Fruit fly (Drosophila melanogaster) whole organism, embryonic: ENCODE measurements around the gene Iru.

Experiments used
- Awh ChIP-seq: fragments of 200-800 bp; sonication (Bioruptor generic); IDR thresholded peaks from 2 replicates; pipeline ENCODE4, ENCODE4 v1.3.6; 2022; ENCODE audit warnings: missing biosample characterization, missing genetic modification characterization
- BEAF-32 ChIP-seq: fragments of 200-800 bp; sonication (Bioruptor generic); optimal IDR thresholded peaks from 3 replicates; lab custom pipeline; 2017; ENCODE audit warnings: missing biosample characterization, missing genetic modification characterization, mild to moderate bottlenecking, moderate library complexity, missing genetic modification reagents
- Blimp-1 ChIP-seq: fragments of 200-800 bp; sonication (Bioruptor generic); optimal IDR thresholded peaks from 3 replicates; lab custom pipeline; 2018; ENCODE audit warnings: missing biosample characterization, missing genetic modification characterization, mild to moderate bottlenecking, moderate library complexity, missing genetic modification reagents
- CG10209 ChIP-seq: fragments of 200-800 bp; sonication (Bioruptor generic); optimal IDR thresholded peaks from 3 replicates; lab custom pipeline; 2017; ENCODE audit warnings: missing biosample characterization, mild to moderate bottlenecking, missing genetic modification characterization, missing genetic modification reagents
- CG10431 ChIP-seq: fragments of 200-800 bp; sonication (Bioruptor generic); optimal IDR thresholded peaks from 3 replicates; lab custom pipeline; 2018; ENCODE audit warnings: missing biosample characterization, mild to moderate bottlenecking, missing genetic modification characterization
- CG11695 ChIP-seq: fragments of 200-800 bp; sonication (Bioruptor generic); IDR thresholded peaks from 3 replicates; pipeline ENCODE4 v1.3.6; 2022; ENCODE audit warnings: missing biosample characterization, missing genetic modification characterization
- CG12219 ChIP-seq: fragments of 200-800 bp; sonication (Bioruptor generic); optimal IDR thresholded peaks from 3 replicates; lab custom pipeline; 2018; ENCODE audit warnings: missing biosample characterization, mild to moderate bottlenecking, missing genetic modification characterization
- CG14014 ChIP-seq: fragments of 200-800 bp; sonication (Bioruptor generic); IDR thresholded peaks from 2 replicates; pipeline ENCODE4 v1.3.6; 2022; ENCODE audit warnings: missing biosample characterization, missing genetic modification characterization
- CG15601 ChIP-seq: fragments of 200-800 bp; sonication (Bioruptor generic); optimal IDR thresholded peaks from 3 replicates; lab custom pipeline; 2019; ENCODE audit warnings: missing biosample characterization, mild to moderate bottlenecking, missing genetic modification characterization, moderate library complexity
- CG1602 ChIP-seq: fragments of 200-800 bp; sonication (Bioruptor generic); optimal IDR thresholded peaks from 3 replicates; lab custom pipeline; 2016; ENCODE audit warnings: missing biosample characterization, missing genetic modification characterization
- CG1647 ChIP-seq: fragments of 200-800 bp; sonication (Bioruptor generic); optimal IDR thresholded peaks from 3 replicates; lab custom pipeline; 2016; ENCODE audit warnings: missing biosample characterization, missing genetic modification characterization
- CG17359 ChIP-seq: fragments of 200-800 bp; sonication (Bioruptor generic); optimal IDR thresholded peaks from 3 replicates; lab custom pipeline; 2018; ENCODE audit warnings: missing biosample characterization, mild to moderate bottlenecking, missing genetic modification characterization, moderate library complexity
- CG2129 ChIP-seq: fragments of 200-800 bp; sonication (Bioruptor generic); IDR thresholded peaks from 2 replicates; pipeline ENCODE4 v1.3.6; 2022; ENCODE audit warnings: missing biosample characterization, missing genetic modification characterization; ENCODE audit not compliant: partially characterized antibody
- CG2678 ChIP-seq: fragments of 200-800 bp; sonication (Bioruptor generic); optimal IDR thresholded peaks from 3 replicates; lab custom pipeline; 2019; ENCODE audit warnings: missing biosample characterization, mild to moderate bottlenecking, missing genetic modification characterization, moderate library complexity
- CG30403 ChIP-seq: fragments of 200-800 bp; sonication (Bioruptor generic); optimal IDR thresholded peaks from 3 replicates; lab custom pipeline; 2016; ENCODE audit warnings: missing biosample characterization, missing genetic modification characterization
- CG31441 ChIP-seq: fragments of 200-800 bp; sonication (Bioruptor generic); IDR thresholded peaks from 2 replicates; pipeline ENCODE4 v1.3.6; 2022; ENCODE audit warnings: missing biosample characterization, missing genetic modification characterization
- CG32772 ChIP-seq: fragments of 200-800 bp; sonication (Bioruptor generic); IDR thresholded peaks from 2 replicates; pipeline ENCODE4 v1.3.6; 2022; ENCODE audit warnings: missing biosample characterization, missing genetic modification characterization
- CG34422 ChIP-seq: fragments of 200-800 bp; sonication (Bioruptor generic); IDR thresholded peaks from 3 replicates; pipeline ENCODE4 v1.3.6; 2022; ENCODE audit warnings: missing biosample characterization, missing genetic modification characterization
- CG4424 ChIP-seq: fragments of 200-800 bp; sonication (Bioruptor generic); optimal IDR thresholded peaks from 3 replicates; lab custom pipeline; 2016; ENCODE audit warnings: missing biosample characterization, missing genetic modification characterization
- CG6254 ChIP-seq: fragments of 200-800 bp; sonication (Bioruptor generic); optimal IDR thresholded peaks from 3 replicates; lab custom pipeline; 2017; ENCODE audit warnings: mild to moderate bottlenecking, missing biosample characterization, missing genetic modification reagents, missing genetic modification characterization
- CG7745 ChIP-seq: fragments of 200-800 bp; sonication (Bioruptor generic); optimal IDR thresholded peaks from 2 replicates; lab custom pipeline; 2018; ENCODE audit warnings: missing biosample characterization, mild to moderate bottlenecking, missing genetic modification characterization, moderate library complexity
- CG8924 ChIP-seq: fragments of 200-800 bp; optimal IDR thresholded peaks from 3 replicates; lab custom pipeline; 2019; ENCODE audit warnings: missing biosample characterization, mild to moderate bottlenecking, missing genetic modification characterization, moderate library complexity
- D ChIP-seq, 2 experiments: fragments of 200-800 bp in 1 of 2; fragments of >200 bp in 1 of 2; sonication (Bioruptor generic) in 1 of 2; optimal IDR thresholded peaks; 2 replicates in 1 of 2; 3 replicates in 1 of 2; lab custom pipeline; 2017; ENCODE audit warnings: mild to moderate bottlenecking in 1 of 2, missing biosample characterization in 1 of 2, missing genetic modification characterization in 1 of 2, missing genetic modification reagents in 1 of 2
- HHEX ChIP-seq: fragments of 200-800 bp; sonication (Bioruptor generic); optimal IDR thresholded peaks from 3 replicates; lab custom pipeline; 2017; ENCODE audit warnings: missing biosample characterization, mild to moderate bottlenecking, missing genetic modification characterization, missing genetic modification reagents
- HLH3B ChIP-seq: fragments of 200-800 bp; sonication (Bioruptor generic); IDR thresholded peaks from 2 replicates; pipeline ENCODE4 v1.3.6; 2022; ENCODE audit warnings: missing biosample characterization, missing genetic modification characterization
- Med ChIP-seq: fragments of 200-800 bp; sonication (Bioruptor generic); peaks from one replicate; lab custom pipeline; 2016; ENCODE audit warnings: missing biosample characterization, missing genetic modification characterization, mild to moderate bottlenecking, inconsistent platforms, moderate library complexity
- NK7.1 ChIP-seq: fragments of 200-800 bp; sonication (Bioruptor generic); optimal IDR thresholded peaks from 3 replicates; lab custom pipeline; 2016; ENCODE audit warnings: missing biosample characterization, missing genetic modification characterization
- Oli ChIP-seq: fragments of 200-800 bp; sonication (Bioruptor generic); optimal IDR thresholded peaks from 2 replicates; lab custom pipeline; 2018; ENCODE audit warnings: missing biosample characterization, mild to moderate bottlenecking, missing genetic modification characterization, moderate library complexity
- PHDP ChIP-seq: fragments of 200-800 bp; sonication (Bioruptor generic); optimal IDR thresholded peaks from 3 replicates; lab custom pipeline; 2018; ENCODE audit warnings: missing biosample characterization, mild to moderate bottlenecking, missing genetic modification characterization, moderate library complexity
- Side ChIP-seq: fragments of 200-800 bp; sonication (Bioruptor generic); optimal IDR thresholded peaks from 2 replicates; lab custom pipeline; 2016; ENCODE audit warnings: missing biosample characterization, missing genetic modification characterization
- ap ChIP-seq: fragments of 200-800 bp; sonication (Bioruptor generic); IDR thresholded peaks from 2 replicates; pipeline ENCODE4 v1.3.6; 2022; ENCODE audit warnings: missing biosample characterization, missing genetic modification characterization
- ase ChIP-seq: fragments of 200-800 bp; sonication (Bioruptor generic); IDR thresholded peaks from 3 replicates; pipeline ENCODE4 v1.3.6; 2022; ENCODE audit warnings: missing biosample characterization, missing genetic modification characterization
- az2 ChIP-seq: fragments of 200-800 bp; sonication (Bioruptor generic); optimal IDR thresholded peaks from 3 replicates; lab custom pipeline; 2016; ENCODE audit warnings: missing biosample characterization, missing genetic modification characterization
- bcd ChIP-seq: fragments of 200-800 bp; sonication (Bioruptor generic); optimal IDR thresholded peaks from 2 replicates; lab custom pipeline; 2017; ENCODE audit warnings: missing biosample characterization, mild to moderate bottlenecking, missing genetic modification characterization
- bsh ChIP-seq, 2 experiments: fragments of 200-800 bp; sonication (Bioruptor generic); optimal IDR thresholded peaks; 2 replicates each; lab custom pipeline; 2017 to 2018; ENCODE audit warnings: mild to moderate bottlenecking in 2 of 2, missing biosample characterization in 2 of 2, missing genetic modification characterization in 2 of 2, moderate library complexity in 1 of 2
- ci ChIP-seq: fragments of 200-800 bp; sonication (Bioruptor generic); IDR thresholded peaks from 3 replicates; pipeline ENCODE4 v1.3.6; 2022; ENCODE audit warnings: missing biosample characterization, missing genetic modification characterization
- croc ChIP-seq: fragments of 200-800 bp; sonication (Bioruptor generic); conservative IDR thresholded peaks from 3 replicates; pipeline ENCODE4 v1.3.6; 2022; ENCODE audit warnings: missing biosample characterization, missing genetic modification characterization
- eve ChIP-seq, 2 experiments: fragments of >200 bp; optimal IDR thresholded peaks; 2 replicates each; lab custom pipeline; 2017; ENCODE audit warnings: missing biosample characterization in 2 of 2, missing genetic modification characterization in 2 of 2
- fu2 ChIP-seq: fragments of 200-800 bp; sonication (Bioruptor generic); optimal IDR thresholded peaks from 2 replicates; lab custom pipeline; 2016; ENCODE audit warnings: missing biosample characterization, missing genetic modification characterization
- klu ChIP-seq: fragments of 200-800 bp; sonication (Bioruptor generic); IDR thresholded peaks from 2 replicates; pipeline ENCODE4 v1.3.6; 2022; ENCODE audit warnings: missing biosample characterization, missing genetic modification characterization
- lmd ChIP-seq: fragments of 200-800 bp; sonication (Bioruptor generic); IDR thresholded peaks from 2 replicates; pipeline ENCODE4 v1.3.6; 2022; ENCODE audit warnings: missing biosample characterization, missing genetic modification characterization
- onecut ChIP-seq: fragments of 200-800 bp; sonication (Bioruptor generic); IDR thresholded peaks from 2 replicates; pipeline ENCODE4 v1.3.6; 2022; ENCODE audit warnings: missing biosample characterization, missing genetic modification characterization
- pho ChIP-seq: fragments of 200-800 bp; sonication (Bioruptor generic); optimal IDR thresholded peaks from 2 replicates; lab custom pipeline; 2016; ENCODE audit warnings: missing biosample characterization, missing genetic modification characterization
- prd ChIP-seq, 3 experiments: fragments of >200 bp in 2 of 3; fragments of 200-800 bp in 1 of 3; sonication (Bioruptor generic) in 1 of 3; optimal IDR thresholded peaks in 2 of 3; IDR thresholded peaks in 1 of 3; 2 replicates in 2 of 3; 3 replicates in 1 of 3; pipeline versions ENCODE4 v1.3.6 to Lab custom; 2017 to 2022; ENCODE audit warnings: missing biosample characterization in 1 of 3, missing genetic modification characterization in 1 of 3
- pzg ChIP-seq: fragments of 200-800 bp; sonication (Bioruptor generic); optimal IDR thresholded peaks from 3 replicates; lab custom pipeline; 2018; ENCODE audit warnings: missing biosample characterization, mild to moderate bottlenecking, missing genetic modification characterization, moderate library complexity
- sisA ChIP-seq: fragments of 200-800 bp; sonication (Bioruptor generic); IDR thresholded peaks from 2 replicates; pipeline ENCODE4 v1.3.6; 2022; ENCODE audit warnings: missing biosample characterization, missing genetic modification characterization
- tin ChIP-seq: fragments of 200-800 bp; sonication (Bioruptor generic); optimal IDR thresholded peaks from 3 replicates; lab custom pipeline; 2016; ENCODE audit warnings: missing biosample characterization, missing genetic modification characterization
- ttk ChIP-seq: fragments of 200-800 bp; sonication (Bioruptor generic); IDR thresholded peaks from 2 replicates; pipeline ENCODE4 v2.1.2; 2022; ENCODE audit warnings: missing biosample characterization, missing genetic modification characterization
- vnd ChIP-seq: fragments of 200-800 bp; sonication (Bioruptor generic); IDR thresholded peaks from 3 replicates; pipeline ENCODE4 v1.3.6; 2022; ENCODE audit warnings: missing biosample characterization, missing genetic modification characterization; ENCODE audit not compliant: partially characterized antibody

Iru gene

DNA sequence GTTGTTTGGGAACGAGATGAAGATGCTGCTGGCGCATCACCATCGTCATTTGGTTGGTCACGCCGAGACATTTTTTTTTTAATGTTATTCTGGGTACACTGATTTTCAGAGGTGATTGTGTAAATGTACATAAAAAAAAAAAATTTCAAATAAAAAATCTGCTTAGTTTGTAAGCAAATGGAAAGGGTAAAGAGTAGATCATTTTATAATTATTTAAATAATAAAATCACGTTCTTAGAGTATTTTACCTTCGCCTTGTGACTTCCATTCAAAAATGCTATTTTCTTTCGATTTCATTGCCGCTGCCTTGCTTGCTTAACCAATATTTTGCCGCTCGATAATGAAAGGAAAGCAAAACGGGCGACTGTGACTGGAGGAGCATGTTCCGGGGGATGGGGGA, 27.5 kb upstream of the Iru start (continued):
- TF ChIP-seq CG12219 (no peak), NK7.1 (GFP tag; lab: Kevin White, UChicago) (no peak), Blimp-1 (GFP tag; lab: Kevin White, UChicago) (peak; percentile 79), HHEX (GFP tag; lab: Kevin White, UChicago) (peak; percentile 16), fu2 (GFP tag; lab: Kevin White, UChicago) (no peak), CG17359 (peak; percentile 65), CG1647 (GFP tag; lab: Kevin White, UChicago) (no peak), klu (GFP tag; lab: Robert Waterston, UW) (no peak), bcd (peak; percentile 12), CG6254 (GFP tag; lab: Kevin White, UChicago) (peak; percentile 2), CG15601 (tag; lab: Kevin White, UChicago) (peak; percentile 50), bsh (GFP tag; optimal IDR thresholded peaks at IDR 0.05; lab: Kevin White, UChicago) (peak in 1 of 2 experiments; percentile 70), vnd (GFP tag; lab: Robert Waterston, UW) (no peak), ap (GFP tag; lab: Robert Waterston, UW) (peak; percentile 46; the same call in 1 of the 2 replicates), onecut (GFP tag; lab: Robert Waterston, UW) (0 out of 2 replicates have a peak, but pooled peaks have one; percentile 12), ci (GFP tag; lab: Robert Waterston, UW) (peak; percentile 80; the same call in 2 of the 3 replicates), tin (GFP tag; lab: Kevin White, UChicago) (peak; percentile 8), az2 (no peak), Med (GFP tag; lab: Kevin White, UChicago) (peak; percentile 15), D (optimal IDR thresholded peaks at IDR 0.05; lab: Kevin White, UChicago) (no peak), D (GFP tag; optimal IDR thresholded peaks at IDR 0.05; lab: Kevin White, UChicago) (peak; percentile 50), CG30403 (GFP tag; lab: Kevin White, UChicago) (peak; percentile 18), CG32772 (GFP tag; lab: Robert Waterston, UW) (peak; percentile 16; the same call in 1 of the 2 replicates), Side (GFP tag; lab: Kevin White, UChicago) (no peak), Awh (GFP tag; lab: Robert Waterston, UW) (peak; percentile 53; the same call in 1 of the 2 replicates), CG14014 (GFP tag; lab: Robert Waterston, UW) (0 out of 2 replicates have a peak, but pooled peaks have one; percentile 40), eve (GFP tag; optimal IDR thresholded peaks at IDR 0.05; lab: Kevin White, UChicago) (peak in 1 of 2 experiments; percentile 20), sisA (GFP tag; lab: Robert Waterston, UW) (peak; percentile 40), BEAF-32 (no peak), CG4424 (GFP tag; lab: Kevin White, UChicago) (peak; percentile 22), CG2129 (GFP tag; lab: Robert Waterston, UW) (no peak), lmd (GFP tag; lab: Robert Waterston, UW) (peak; percentile 34; the same call in 1 of the 2 replicates), HLH3B (GFP tag; lab: Robert Waterston, UW) (peak; percentile 71), ase (GFP tag; lab: Robert Waterston, UW) (peak; percentile 23; the same call in 1 of the 3 replicates), croc (peak; percentile 19; the same call in 1 of the 3 replicates), CG31441 (GFP tag; lab: Robert Waterston, UW) (0 out of 2 replicates have a peak, but pooled peaks have one; percentile 39), pzg (GFP tag; lab: Kevin White, UChicago) (no peak), CG1602 (GFP tag; lab: Kevin White, UChicago) (peak; percentile 14), prd (optimal IDR thresholded peaks at IDR 0.05; lab: Kevin White, UChicago) (no peak), prd (GFP tag; IDR thresholded peaks at IDR 0.05; lab: Robert Waterston, UW) (peak; percentile 56), Oli (tag; lab: Kevin White, UChicago) (peak; percentile 37), PHDP (peak; percentile 50), CG10431 (no peak), CG34422 (peak; percentile 30; the same call in 1 of the 3 replicates), CG8924 (tag; lab: Kevin White, UChicago) (peak; percentile 1), CG2678 (tag; lab: Kevin White, UChicago) (peak; percentile 64), CG7745 (tag; lab: Kevin White, UChicago) (no peak), pho (no peak), ttk (GFP tag; lab: Robert Waterston, UW) (peak; percentile 39), CG11695 (GFP tag; lab: Robert Waterston, UW) (0 out of 3 replicates have a peak, but pooled peaks have one; percentile 28), CG10209 (GFP tag; lab: Kevin White, UChicago) (peak; percentile 16)
